Fruit fly (Drosophila melanogaster) whole organism, embryonic: ENCODE measurements around the gene Mgat4b.

Source experiments
- Antp ChIP-seq: fragments of 200-800 bp; sonication (Bioruptor generic); optimal IDR thresholded peaks from 3 replicates; lab custom pipeline; 2016; ENCODE audit warnings: missing biosample characterization, missing genetic modification characterization
- CG12071 ChIP-seq: fragments of 200-800 bp; sonication (Bioruptor generic); optimal IDR thresholded peaks from 3 replicates; lab custom pipeline; 2018; ENCODE audit warnings: missing biosample characterization, mild to moderate bottlenecking, missing genetic modification characterization
- CG12104 ChIP-seq: fragments of 200-800 bp; sonication (Bioruptor generic); optimal IDR thresholded peaks from 3 replicates; lab custom pipeline; 2016; ENCODE audit warnings: missing biosample characterization, missing genetic modification characterization
- CG12219 ChIP-seq: fragments of 200-800 bp; sonication (Bioruptor generic); optimal IDR thresholded peaks from 3 replicates; lab custom pipeline; 2018; ENCODE audit warnings: missing biosample characterization, mild to moderate bottlenecking, missing genetic modification characterization
- CG12391 ChIP-seq: fragments of 200-800 bp; sonication (Bioruptor generic); optimal IDR thresholded peaks from 3 replicates; lab custom pipeline; 2018; ENCODE audit warnings: missing biosample characterization, mild to moderate bottlenecking, missing genetic modification characterization, moderate library complexity
- CG14710 ChIP-seq: fragments of 200-800 bp; sonication (Bioruptor generic); optimal IDR thresholded peaks from 3 replicates; lab custom pipeline; 2019; ENCODE audit warnings: missing biosample characterization, mild to moderate bottlenecking, missing genetic modification characterization, moderate library complexity
- CG15696 ChIP-seq: fragments of 200-800 bp; sonication (Bioruptor generic); optimal IDR thresholded peaks from 2 replicates; lab custom pipeline; 2019; ENCODE audit warnings: missing biosample characterization, mild to moderate bottlenecking, missing genetic modification characterization, moderate library complexity
- CG16863 ChIP-seq: fragments of 200-800 bp; sonication (Bioruptor generic); optimal IDR thresholded peaks from 3 replicates; lab custom pipeline; 2016; ENCODE audit warnings: missing biosample characterization, missing genetic modification characterization
- CG18011 ChIP-seq: fragments of 200-800 bp; sonication (Bioruptor generic); optimal IDR thresholded peaks from 2 replicates; lab custom pipeline; 2017; ENCODE audit warnings: missing biosample characterization, missing genetic modification characterization, mild to moderate bottlenecking, moderate library complexity, missing genotype
- CG2875 ChIP-seq: fragments of 200-800 bp; sonication (Bioruptor generic); optimal IDR thresholded peaks from 2 replicates; lab custom pipeline; 2017; ENCODE audit warnings: missing biosample characterization, mild to moderate bottlenecking, missing genetic modification characterization, missing genetic modification reagents
- CG30020 ChIP-seq: fragments of 200-800 bp; optimal IDR thresholded peaks from 2 replicates; lab custom pipeline; 2019; ENCODE audit warnings: missing biosample characterization, mild to moderate bottlenecking, missing genetic modification characterization, moderate library complexity
- CG3838 ChIP-seq: fragments of 200-800 bp; sonication (Bioruptor generic); optimal IDR thresholded peaks from 3 replicates; lab custom pipeline; 2016; ENCODE audit warnings: missing biosample characterization, missing genetic modification characterization
- CG4707 ChIP-seq: fragments of 200-800 bp; sonication (Bioruptor generic); optimal IDR thresholded peaks from 2 replicates; lab custom pipeline; 2018; ENCODE audit warnings: missing biosample characterization, mild to moderate bottlenecking, missing genetic modification characterization, moderate library complexity
- CG6254 ChIP-seq: fragments of 200-800 bp; sonication (Bioruptor generic); optimal IDR thresholded peaks from 3 replicates; lab custom pipeline; 2017; ENCODE audit warnings: mild to moderate bottlenecking, missing biosample characterization, missing genetic modification reagents, missing genetic modification characterization
- CG7745 ChIP-seq: fragments of 200-800 bp; sonication (Bioruptor generic); optimal IDR thresholded peaks from 2 replicates; lab custom pipeline; 2018; ENCODE audit warnings: missing biosample characterization, mild to moderate bottlenecking, missing genetic modification characterization, moderate library complexity
- CG8290 ChIP-seq, 3 experiments: fragments of 200-800 bp; sonication (Bioruptor generic); optimal IDR thresholded peaks; 2 replicates each; lab custom pipeline; 2016 to 2019; ENCODE audit warnings: missing biosample characterization in 3 of 3, missing genetic modification characterization in 3 of 3, mild to moderate bottlenecking in 2 of 3, moderate library complexity in 1 of 3
- Dip2 ChIP-seq: fragments of 200-800 bp; sonication (Bioruptor generic); IDR thresholded peaks from 2 replicates; pipeline ENCODE4 v1.3.6; 2022; ENCODE audit warnings: missing biosample characterization, missing genetic modification characterization
- H15 ChIP-seq: fragments of 200-800 bp; sonication (Bioruptor generic); IDR thresholded peaks from 3 replicates; pipeline ENCODE4 v1.3.6; 2022; ENCODE audit warnings: missing biosample characterization, missing genetic modification characterization
- Hey ChIP-seq: fragments of 200-800 bp; sonication (Bioruptor generic); optimal IDR thresholded peaks from 3 replicates; lab custom pipeline; 2018; ENCODE audit warnings: missing biosample characterization, mild to moderate bottlenecking, missing genetic modification characterization
- Hmx ChIP-seq: fragments of 200-800 bp; sonication (Bioruptor generic); optimal IDR thresholded peaks from 2 replicates; lab custom pipeline; 2016; ENCODE audit warnings: missing biosample characterization, missing genetic modification characterization
- Hr78 ChIP-seq, 2 experiments: fragments of 200-800 bp in 1 of 2; fragments of >200 bp in 1 of 2; sonication (Bioruptor generic) in 1 of 2; optimal IDR thresholded peaks; 2 replicates each; lab custom pipeline; 2017 to 2019; ENCODE audit warnings: missing biosample characterization in 2 of 2, missing genetic modification characterization in 2 of 2, mild to moderate bottlenecking in 1 of 2, moderate library complexity in 1 of 2
- Kr ChIP-seq: fragments of 200-800 bp; sonication (Bioruptor generic); optimal IDR thresholded peaks from 2 replicates; lab custom pipeline; 2017; ENCODE audit warnings: missing biosample characterization, mild to moderate bottlenecking, missing genetic modification characterization
- Med ChIP-seq: fragments of 200-800 bp; sonication (Bioruptor generic); peaks from one replicate; lab custom pipeline; 2016; ENCODE audit warnings: missing biosample characterization, missing genetic modification characterization, mild to moderate bottlenecking, inconsistent platforms, moderate library complexity
- Mrtf ChIP-seq: fragments of 200-800 bp; sonication (Bioruptor generic); IDR thresholded peaks from 3 replicates; pipeline ENCODE4 v1.3.6; 2022; ENCODE audit warnings: missing biosample characterization, missing genetic modification characterization
- Rfx ChIP-seq: fragments of 200-800 bp; sonication (Bioruptor generic); IDR thresholded peaks from 2 replicates; pipeline ENCODE4 v1.3.6; 2022; ENCODE audit warnings: missing biosample characterization, missing genetic modification characterization
- Scr ChIP-seq: fragments of 200-800 bp; sonication (Bioruptor generic); IDR thresholded peaks from 2 replicates; pipeline ENCODE4 v1.3.6; 2022; ENCODE audit warnings: missing biosample characterization, missing genetic modification characterization; ENCODE audit not compliant: partially characterized antibody
- Trl ChIP-seq, 3 experiments: fragments of >200 bp in 2 of 3; fragments of 200-800 bp in 1 of 3; sonication (Bioruptor generic) in 1 of 3; optimal IDR thresholded peaks; 2 replicates in 1 of 3; 3 replicates in 2 of 3; lab custom pipeline; 2016 to 2017; ENCODE audit warnings: missing biosample characterization in 1 of 3, missing genetic modification characterization in 1 of 3
- abd-A ChIP-seq: fragments of 200-800 bp; sonication (Bioruptor generic); optimal IDR thresholded peaks from 3 replicates; lab custom pipeline; 2019; ENCODE audit warnings: missing biosample characterization, mild to moderate bottlenecking, missing genetic modification characterization, moderate library complexity
- ash1 ChIP-seq: fragments of 200-800 bp; sonication (Bioruptor generic); optimal IDR thresholded peaks from 2 replicates; lab custom pipeline; 2018; ENCODE audit warnings: missing biosample characterization, mild to moderate bottlenecking, missing genetic modification characterization
- cad ChIP-seq: fragments of >200 bp; optimal IDR thresholded peaks from 2 replicates; lab custom pipeline; 2017; ENCODE audit warnings: missing biosample characterization, missing genetic modification characterization
- cas ChIP-seq: fragments of 200-800 bp; sonication (Bioruptor generic); IDR thresholded peaks from 2 replicates; pipeline ENCODE4 v1.3.6; 2022; ENCODE audit warnings: missing biosample characterization, missing genetic modification characterization
- corto ChIP-seq: fragments of 200-800 bp; sonication (Bioruptor generic); optimal IDR thresholded peaks from 2 replicates; lab custom pipeline; 2016; ENCODE audit warnings: missing biosample characterization, mild to moderate bottlenecking, missing genetic modification characterization, moderate library complexity
- dm ChIP-seq: fragments of 200-800 bp; sonication (Bioruptor generic); optimal IDR thresholded peaks from 3 replicates; lab custom pipeline; 2016; ENCODE audit warnings: missing biosample characterization, missing genetic modification characterization
- eve ChIP-seq, 2 experiments: fragments of >200 bp; optimal IDR thresholded peaks; 2 replicates each; lab custom pipeline; 2017; ENCODE audit warnings: missing biosample characterization in 2 of 2, missing genetic modification characterization in 2 of 2
- exex ChIP-seq: fragments of 200-800 bp; sonication (Bioruptor generic); optimal IDR thresholded peaks from 4 replicates; lab custom pipeline; 2018; ENCODE audit warnings: missing biosample characterization, mild to moderate bottlenecking, missing genetic modification characterization, moderate library complexity
- hth ChIP-seq: fragments of >200 bp; optimal IDR thresholded peaks from 2 replicates; lab custom pipeline; 2017; ENCODE audit warnings: inconsistent platforms
- kah ChIP-seq: fragments of 200-800 bp; sonication (Bioruptor generic); optimal IDR thresholded peaks from 2 replicates; lab custom pipeline; 2018; ENCODE audit warnings: missing biosample characterization, mild to moderate bottlenecking, missing genetic modification characterization
- lola ChIP-seq, 3 experiments: fragments of >200 bp in 2 of 3; fragments of 200-800 bp in 1 of 3; sonication (Bioruptor generic) in 1 of 3; optimal IDR thresholded peaks; 2 replicates each; lab custom pipeline; 2017 to 2019; ENCODE audit warnings: missing biosample characterization in 3 of 3, missing genetic modification characterization in 3 of 3, mild to moderate bottlenecking in 1 of 3, moderate library complexity in 1 of 3
- mirr ChIP-seq: fragments of 200-800 bp; sonication (Bioruptor generic); optimal IDR thresholded peaks from 3 replicates; lab custom pipeline; 2018; ENCODE audit warnings: missing biosample characterization, mild to moderate bottlenecking, missing genetic modification characterization
- scrt ChIP-seq: fragments of 200-800 bp; sonication (Bioruptor generic); optimal IDR thresholded peaks from 2 replicates; lab custom pipeline; 2018; ENCODE audit warnings: missing biosample characterization, mild to moderate bottlenecking, missing genetic modification characterization, moderate library complexity
- sd ChIP-seq: fragments of 200-800 bp; sonication (Bioruptor generic); optimal IDR thresholded peaks from 3 replicates; lab custom pipeline; 2018; ENCODE audit warnings: missing biosample characterization, mild to moderate bottlenecking, missing genetic modification characterization, moderate library complexity
- trem ChIP-seq: fragments of 200-800 bp; optimal IDR thresholded peaks from 3 replicates; lab custom pipeline; 2019; ENCODE audit warnings: missing biosample characterization, mild to moderate bottlenecking, missing genetic modification characterization, moderate library complexity
- usp ChIP-seq: fragments of >200 bp; optimal IDR thresholded peaks from 2 replicates; lab custom pipeline; 2017; ENCODE audit warnings: missing biosample characterization, missing genetic modification characterization

The Mgat4b gene

dm6 chr3L:14784949-14785408, 15.9 kb upstream of the Mgat4b start (continued):
- TF ChIP-seq Mrtf (GFP tag; lab: Robert Waterston, UW) (peak; percentile 86; the same call in 2 of the 3 replicates), ash1 (GFP tag; lab: Kevin White, UChicago) (peak; percentile 15), hth (lab: Kevin White, UChicago) (no peak), CG12219 (GFP tag; lab: Kevin White, UChicago) (peak; percentile 97), abd-A (tag; lab: Kevin White, UChicago) (peak; percentile 80), CG6254 (GFP tag; lab: Kevin White, UChicago) (peak; percentile 96), CG12391 (peak; percentile 98), CG4707 (peak; percentile 90), CG3838 (GFP tag; lab: Kevin White, UChicago) (peak; percentile 91), Trl (optimal IDR thresholded peaks at IDR 0.05; lab: Kevin White, UChicago) (no peak), Trl (GFP tag; optimal IDR thresholded peaks at IDR 0.05; lab: Kevin White, UChicago) (peak; percentile 88), dm (GFP tag; lab: Kevin White, UChicago) (peak; percentile 85), CG14710 (tag; lab: Kevin White, UChicago) (peak; percentile 97), cas (GFP tag; lab: Robert Waterston, UW) (peak; percentile 60), CG16863 (GFP tag; lab: Kevin White, UChicago) (peak; percentile 94), trem (tag; lab: Kevin White, UChicago) (peak; percentile 95), CG30020 (peak; percentile 88), Antp (GFP tag; lab: Kevin White, UChicago) (peak; percentile 90), Kr (GFP tag; lab: Kevin White, UChicago) (peak; percentile 82), CG18011 (GFP tag; lab: Kevin White, UChicago) (peak; percentile 86), usp (GFP tag; lab: Kevin White, UChicago) (no peak), scrt (GFP tag; lab: Kevin White, UChicago) (peak; percentile 93), Hey (peak; percentile 72), CG7745 (tag; lab: Kevin White, UChicago) (peak; percentile 16), Hmx (GFP tag; lab: Kevin White, UChicago) (peak; percentile 88), eve (GFP tag; optimal IDR thresholded peaks at IDR 0.05; lab: Kevin White, UChicago) (peak in 1 of 2 experiments; percentile 22), corto (no peak), lola (GFP tag; optimal IDR thresholded peaks at IDR 0.05; lab: Kevin White, UChicago) (peak in 1 of 3 experiments; percentile 98), Rfx (GFP tag; lab: Robert Waterston, UW) (peak; percentile 90; the same call in 1 of the 2 replicates), Hr78 (GFP tag; optimal IDR thresholded peaks at IDR 0.05; lab: Kevin White, UChicago) (peak in 1 of 2 experiments; percentile 93), CG2875 (GFP tag; lab: Kevin White, UChicago) (peak; percentile 96)

DNA sequence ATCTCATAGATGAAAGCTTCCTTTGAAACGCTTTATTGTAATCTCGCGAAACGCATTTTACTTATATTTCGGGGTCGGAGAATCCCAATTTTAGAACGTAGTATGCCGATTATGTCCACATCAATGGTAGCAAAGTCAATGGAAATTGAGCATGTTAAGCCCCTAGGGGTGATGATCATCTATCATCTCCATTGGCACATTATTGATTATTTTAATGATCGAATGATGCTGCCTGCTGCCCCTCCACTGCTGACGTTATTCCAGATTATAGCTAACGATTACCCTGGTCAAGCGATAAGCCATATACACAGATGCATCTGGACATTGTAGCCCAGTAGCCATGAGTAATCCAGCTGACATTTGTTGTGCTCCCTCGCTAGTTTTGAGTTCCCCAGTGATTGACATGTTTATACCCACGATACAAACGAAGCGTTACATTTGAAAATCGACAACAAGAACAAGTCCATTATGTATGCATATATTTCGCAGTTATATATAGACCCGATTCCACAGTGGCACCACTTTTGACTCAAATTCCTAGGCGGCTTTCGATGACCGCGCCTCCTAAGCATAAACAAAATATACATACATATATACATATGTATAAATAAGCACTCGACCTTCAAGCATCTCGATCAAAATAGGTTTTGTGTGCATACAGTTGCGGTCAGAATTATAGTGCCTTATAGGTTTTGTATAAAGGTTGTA, 15.3 kb upstream of the Mgat4b start:
- peak; percentile 95 for TF ChIP-seq sd (tag; lab: Kevin White, UChicago)
- no peak for TF ChIP-seq H15 (GFP tag; lab: Robert Waterston, UW)

dm6 chr3L:14783363-14783627, 14.2 kb upstream of the Mgat4b start:
- peak; percentile 12 for TF ChIP-seq Hey
- no peak for TF ChIP-seq Scr (GFP tag; lab: Robert Waterston, UW)
- no peak for TF ChIP-seq Dip2
- TF ChIP-seq CG18011 (GFP tag; lab: Kevin White, UChicago), result no peak
- TF ChIP-seq Med (GFP tag; lab: Kevin White, UChicago), result peak; percentile 66
- no peak for TF ChIP-seq CG8290 (GFP tag; optimal IDR thresholded peaks at IDR 0.05; lab: Kevin White, UChicago)
- peak in 1 of 2 experiments; percentile 11 for TF ChIP-seq CG8290 (tag; optimal IDR thresholded peaks at IDR 0.05; lab: Kevin White, UChicago)
- TF ChIP-seq Rfx (GFP tag; lab: Robert Waterston, UW), result no peak
- peak; percentile 28 for TF ChIP-seq exex
- TF ChIP-seq mirr (GFP tag; lab: Kevin White, UChicago), result peak; percentile 11
- TF ChIP-seq cad, result peak; percentile 46
- TF ChIP-seq CG12104 (GFP tag; lab: Kevin White, UChicago), result no peak
- TF ChIP-seq CG15696, result no peak
- TF ChIP-seq kah, result no peak
- no peak for TF ChIP-seq CG12071
